Worm (Caenorhabditis elegans): Measurements from ENCODE around the gene C29F7.1.

DNA sequence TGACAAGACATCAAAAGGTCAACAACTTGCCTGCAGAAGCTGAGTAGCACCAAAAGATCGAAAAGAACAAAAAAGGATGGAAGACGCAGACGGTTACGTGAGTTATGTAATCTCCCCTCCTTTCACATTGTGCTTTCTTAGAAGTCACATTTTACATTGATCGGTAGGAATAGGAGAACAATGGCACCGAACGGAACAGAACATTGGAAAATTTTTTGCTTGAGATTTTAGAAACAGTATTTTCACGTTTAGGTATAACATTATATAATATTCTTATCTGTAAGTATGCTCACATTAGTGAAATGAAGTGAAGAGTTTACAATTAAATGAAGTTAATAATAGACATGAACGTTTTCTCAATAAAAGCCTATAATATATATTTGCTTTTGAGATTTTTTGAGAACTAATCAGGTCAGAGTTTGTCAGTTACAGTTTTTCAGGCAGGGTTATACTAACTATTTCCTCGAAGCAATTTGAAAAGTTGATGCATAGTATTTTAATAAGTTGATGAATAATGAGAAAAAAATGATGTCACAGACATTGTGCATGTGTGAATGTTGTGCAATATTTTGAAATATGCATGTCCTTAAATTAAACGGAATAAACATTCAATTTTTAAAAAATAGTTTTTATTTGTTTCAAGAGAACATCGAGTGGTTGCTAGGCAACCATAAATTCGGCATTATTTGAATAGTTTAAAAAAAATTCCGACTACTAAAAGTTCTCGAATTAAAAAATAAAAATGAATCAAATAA is 28.6 kb upstream of the C29F7.1 start:
- TF ChIP-seq ceh-82 (tag; optimal IDR thresholded peaks at IDR 0.05) (no peak), vab-7 (GFP tag; IDR thresholded peaks at IDR 0.05) (no peak), nhr-41 (GFP tag; IDR thresholded peaks at IDR 0.05) (no peak), zag-1 (tag; optimal IDR thresholded peaks at IDR 0.05) (no peak)
